Worm (Caenorhabditis elegans) whole organism, late embryonic: ENCODE results near the gene F54D8.10.
A peak's percentile ranks its signal among the peaks of the same experiment; 100 is the strongest.

Experiments used
- K02D7.2 ChIP-seq: sonication (generic microtip); optimal IDR thresholded peaks from 2 replicates; lab custom pipeline; 2017; ENCODE audit warnings: mild to moderate bottlenecking, missing genetic modification characterization, missing compliant biosample characterization
- hlh-30 ChIP-seq: sonication (generic microtip); optimal IDR thresholded peaks from 2 replicates; lab custom pipeline; 2017; ENCODE audit warnings: antibody characterized with exemption, missing genetic modification characterization, missing compliant biosample characterization; ENCODE audit not compliant: insufficient read depth
- nhr-232 ChIP-seq: sonication (generic microtip); optimal IDR thresholded peaks from 2 replicates; lab custom pipeline; 2016; ENCODE audit warnings: missing genetic modification characterization, missing compliant biosample characterization

Gene F54D8.10

ce11 chrIII:5144169-5144568 lies 49.6 kb downstream of the F54D8.10 start:
- TF ChIP-seq K02D7.2 = no peak
- peak; percentile 23 for TF ChIP-seq hlh-30 (tag; lab: Kevin White, UChicago)
- no peak for TF ChIP-seq nhr-232 (tag; lab: Kevin White, UChicago)
